Worm (Caenorhabditis elegans) whole organism, L1 larva: Measurements from ENCODE around the gene apl-1.

Source experiments
- alr-1 ChIP-seq: fragments of 200-800 bp; sonication (Bioruptor generic); optimal IDR thresholded peaks from 2 replicates; lab custom pipeline; 2018; ENCODE audit warnings: borderline replicate concordance, mild to moderate bottlenecking, missing genetic modification characterization, missing compliant biosample characterization
- aly-2 ChIP-seq: fragments of 150-350 bp; optimal IDR thresholded peaks from 2 replicates; lab custom pipeline; 2014; ENCODE audit warnings: missing biosample characterization, missing genetic modification characterization
- egl-13 ChIP-seq: sonication (generic microtip); optimal IDR thresholded peaks from 2 replicates; lab custom pipeline; 2016; ENCODE audit warnings: missing genotype, missing genetic modification reagents, missing genetic modification characterization, missing compliant biosample characterization
- fkh-10 ChIP-seq: sonication (generic microtip); optimal IDR thresholded peaks from 2 replicates; lab custom pipeline; 2017; ENCODE audit warnings: missing biosample characterization, missing genetic modification reagents, missing genetic modification characterization
- lin-14 ChIP-seq: fragments of 200-800 bp; sonication (Bioruptor generic); optimal IDR thresholded peaks from 2 replicates; lab custom pipeline; 2018; ENCODE audit warnings: mild to moderate bottlenecking, missing genetic modification characterization, moderate library complexity, missing compliant biosample characterization
- lin-15B ChIP-seq: fragments of 150-350 bp; sonication (generic microtip); optimal IDR thresholded peaks from 3 replicates; lab custom pipeline; 2014; ENCODE audit warnings: missing biosample characterization, missing genetic modification characterization
- lsy-2 ChIP-seq, 2 experiments: fragments of 150-350 bp; optimal IDR thresholded peaks; 2 replicates each; lab custom pipeline; 2014; ENCODE audit warnings: missing biosample characterization in 2 of 2, missing genetic modification characterization in 2 of 2
- nhr-28 ChIP-seq: fragments of 150-350 bp; optimal IDR thresholded peaks from 2 replicates; lab custom pipeline; 2014; ENCODE audit warnings: missing biosample characterization, missing genetic modification characterization
- sox-4 ChIP-seq: sonication (generic microtip); optimal IDR thresholded peaks from 2 replicates; lab custom pipeline; 2016; ENCODE audit warnings: missing genetic modification characterization, missing compliant biosample characterization

ce11 chrX:5093997-5094396 is 22.7 kb downstream of the apl-1 start:
- TF ChIP-seq sox-4 (tag; lab: Kevin White, UChicago) (no peak), lin-14 (GFP tag; lab: Kevin White, UChicago) (no peak), nhr-28 (no peak), fkh-10 (GFP tag; lab: Kevin White, UChicago) (no peak), lsy-2 (tag; optimal IDR thresholded peaks at IDR 0.05; lab: Kevin White, UChicago) (no peak), aly-2 (tag; lab: Kevin White, UChicago) (no peak), egl-13 (tag; lab: Kevin White, UChicago) (no peak), alr-1 (tag; lab: Kevin White, UChicago) (no peak), lin-15B (tag; lab: Kevin White, UChicago) (no peak)
